Fruit fly (Drosophila melanogaster) whole organism, embryonic: ENCODE measurements around the gene Sqor.

Experiments
- Ada2b ChIP-seq: fragments of 200-800 bp; sonication (Bioruptor generic); IDR thresholded peaks from 2 replicates; pipeline ENCODE4 v1.3.6; 2022; ENCODE audit warnings: missing biosample characterization, missing genetic modification characterization
- Asciz ChIP-seq: fragments of 200-800 bp; sonication (Bioruptor generic); optimal IDR thresholded peaks from 2 replicates; lab custom pipeline; 2017; ENCODE audit warnings: missing biosample characterization, mild to moderate bottlenecking, missing genetic modification characterization, missing genetic modification reagents
- Atf-2 ChIP-seq: fragments of 200-800 bp; sonication (Bioruptor generic); optimal IDR thresholded peaks from 2 replicates; lab custom pipeline; 2016; ENCODE audit warnings: missing biosample characterization, missing genetic modification characterization
- CG10267 ChIP-seq: fragments of 200-800 bp; sonication (Bioruptor generic); optimal IDR thresholded peaks from 2 replicates; lab custom pipeline; 2018; ENCODE audit warnings: missing biosample characterization, mild to moderate bottlenecking, missing genetic modification characterization, moderate library complexity
- CG11560 ChIP-seq: fragments of 200-800 bp; sonication (Bioruptor generic); IDR thresholded peaks from 3 replicates; pipeline ENCODE4 v1.3.6; 2022; ENCODE audit warnings: missing biosample characterization, missing genetic modification characterization
- CG15073 ChIP-seq: fragments of 200-800 bp; sonication (Bioruptor generic); optimal IDR thresholded peaks from 2 replicates; lab custom pipeline; 2016; ENCODE audit warnings: missing biosample characterization, missing genetic modification characterization
- CG15696 ChIP-seq: fragments of 200-800 bp; sonication (Bioruptor generic); optimal IDR thresholded peaks from 2 replicates; lab custom pipeline; 2019; ENCODE audit warnings: missing biosample characterization, mild to moderate bottlenecking, missing genetic modification characterization, moderate library complexity
- CG17186 ChIP-seq: fragments of 200-800 bp; sonication (Bioruptor generic); optimal IDR thresholded peaks from 3 replicates; lab custom pipeline; 2017; ENCODE audit warnings: missing biosample characterization, missing genetic modification reagents, missing genetic modification characterization
- CG17328 ChIP-seq: fragments of 200-800 bp; sonication (Bioruptor generic); IDR thresholded peaks from 2 replicates; pipeline ENCODE4 v1.3.6; 2022; ENCODE audit warnings: missing biosample characterization, missing genetic modification characterization
- CG17612 ChIP-seq: fragments of 200-800 bp; sonication (Bioruptor generic); IDR thresholded peaks from 2 replicates; pipeline ENCODE4 v1.3.6; 2022; ENCODE audit warnings: missing biosample characterization, missing genetic modification characterization
- CG18011 ChIP-seq: fragments of 200-800 bp; sonication (Bioruptor generic); optimal IDR thresholded peaks from 2 replicates; lab custom pipeline; 2017; ENCODE audit warnings: missing biosample characterization, missing genetic modification characterization, mild to moderate bottlenecking, moderate library complexity, missing genotype
- CG2678 ChIP-seq: fragments of 200-800 bp; sonication (Bioruptor generic); optimal IDR thresholded peaks from 3 replicates; lab custom pipeline; 2019; ENCODE audit warnings: missing biosample characterization, mild to moderate bottlenecking, missing genetic modification characterization, moderate library complexity
- CG2875 ChIP-seq: fragments of 200-800 bp; sonication (Bioruptor generic); optimal IDR thresholded peaks from 2 replicates; lab custom pipeline; 2017; ENCODE audit warnings: missing biosample characterization, mild to moderate bottlenecking, missing genetic modification characterization, missing genetic modification reagents
- CG30403 ChIP-seq: fragments of 200-800 bp; sonication (Bioruptor generic); optimal IDR thresholded peaks from 3 replicates; lab custom pipeline; 2016; ENCODE audit warnings: missing biosample characterization, missing genetic modification characterization
- CG33213 ChIP-seq: fragments of 200-800 bp; sonication (Bioruptor generic); optimal IDR thresholded peaks from 3 replicates; lab custom pipeline; 2016; ENCODE audit warnings: missing biosample characterization, missing genetic modification characterization
- CG6272 ChIP-seq: fragments of 200-800 bp; sonication (Bioruptor generic); IDR thresholded peaks from 2 replicates; pipeline ENCODE4 v1.3.6; 2022; ENCODE audit warnings: missing biosample characterization, missing genetic modification characterization
- CG6765 ChIP-seq: fragments of 200-800 bp; sonication (Bioruptor generic); optimal IDR thresholded peaks from 3 replicates; lab custom pipeline; 2017; ENCODE audit warnings: missing biosample characterization, mild to moderate bottlenecking, missing genetic modification characterization
- CG9797 ChIP-seq: fragments of 200-800 bp; sonication (Bioruptor generic); optimal IDR thresholded peaks from 3 replicates; lab custom pipeline; 2018; ENCODE audit warnings: missing biosample characterization, mild to moderate bottlenecking, missing genetic modification characterization
- Chrac-16 ChIP-seq: fragments of 200-800 bp; sonication (Bioruptor generic); optimal IDR thresholded peaks from 3 replicates; lab custom pipeline; 2016; ENCODE audit warnings: missing biosample characterization, missing genetic modification characterization
- CkIIα-i1 ChIP-seq: fragments of 200-800 bp; sonication (Bioruptor generic); IDR thresholded peaks from 2 replicates; pipeline ENCODE4 v1.3.6; 2022; ENCODE audit warnings: missing biosample characterization, missing genetic modification characterization
- Dad ChIP-seq: fragments of 200-800 bp; sonication (Bioruptor generic); optimal IDR thresholded peaks from 3 replicates; lab custom pipeline; 2016; ENCODE audit warnings: missing biosample characterization, missing genetic modification characterization
- Ets65A ChIP-seq: fragments of 200-800 bp; sonication (Bioruptor generic); peaks from one replicate; lab custom pipeline; 2016; ENCODE audit warnings: missing biosample characterization, missing genetic modification characterization
- Gug ChIP-seq: fragments of 200-800 bp; sonication (Bioruptor generic); IDR thresholded peaks from 4 replicates; pipeline ENCODE4 v1.3.6; 2022; ENCODE audit warnings: missing biosample characterization, missing genetic modification characterization
- HHEX ChIP-seq: fragments of 200-800 bp; sonication (Bioruptor generic); optimal IDR thresholded peaks from 3 replicates; lab custom pipeline; 2017; ENCODE audit warnings: missing biosample characterization, mild to moderate bottlenecking, missing genetic modification characterization, missing genetic modification reagents
- Hmx ChIP-seq: fragments of 200-800 bp; sonication (Bioruptor generic); optimal IDR thresholded peaks from 2 replicates; lab custom pipeline; 2016; ENCODE audit warnings: missing biosample characterization, missing genetic modification characterization
- Hr3 ChIP-seq: fragments of 200-800 bp; sonication (Bioruptor generic); optimal IDR thresholded peaks from 3 replicates; lab custom pipeline; 2016; ENCODE audit warnings: missing biosample characterization, missing genetic modification characterization
- Hsf ChIP-seq: fragments of 200-800 bp; sonication (Bioruptor generic); optimal IDR thresholded peaks from 3 replicates; lab custom pipeline; 2016; ENCODE audit warnings: missing biosample characterization, missing genetic modification characterization
- MESR4 ChIP-seq: fragments of 200-800 bp; sonication (Bioruptor generic); optimal IDR thresholded peaks from 2 replicates; lab custom pipeline; 2018; ENCODE audit warnings: missing biosample characterization, mild to moderate bottlenecking, missing genetic modification characterization, moderate library complexity
- Myb ChIP-seq: fragments of 200-800 bp; sonication (Bioruptor generic); optimal IDR thresholded peaks from 2 replicates; lab custom pipeline; 2016; ENCODE audit warnings: missing biosample characterization, missing genetic modification characterization
- Nf-YB ChIP-seq: fragments of 200-800 bp; sonication (Bioruptor generic); optimal IDR thresholded peaks from 3 replicates; lab custom pipeline; 2019; ENCODE audit warnings: missing biosample characterization, mild to moderate bottlenecking, missing genetic modification characterization, moderate library complexity
- PHDP ChIP-seq: fragments of 200-800 bp; sonication (Bioruptor generic); optimal IDR thresholded peaks from 3 replicates; lab custom pipeline; 2018; ENCODE audit warnings: missing biosample characterization, mild to moderate bottlenecking, missing genetic modification characterization, moderate library complexity
- Scr ChIP-seq: fragments of 200-800 bp; sonication (Bioruptor generic); IDR thresholded peaks from 2 replicates; pipeline ENCODE4 v1.3.6; 2022; ENCODE audit warnings: missing biosample characterization, missing genetic modification characterization; ENCODE audit not compliant: partially characterized antibody
- TFAM ChIP-seq: fragments of 200-800 bp; sonication (Bioruptor generic); optimal IDR thresholded peaks from 2 replicates; lab custom pipeline; 2017; ENCODE audit warnings: missing biosample characterization, missing genetic modification characterization, inconsistent platforms
- ac ChIP-seq: fragments of 200-800 bp; sonication (Bioruptor generic); optimal IDR thresholded peaks from 3 replicates; lab custom pipeline; 2017; ENCODE audit warnings: missing biosample characterization, mild to moderate bottlenecking, missing genetic modification characterization
- amos ChIP-seq: fragments of 200-800 bp; sonication (Bioruptor generic); IDR thresholded peaks from 2 replicates; pipeline ENCODE4 v1.3.6; 2022; ENCODE audit warnings: missing biosample characterization, missing genetic modification characterization; ENCODE audit not compliant: partially characterized antibody
- caup ChIP-seq: fragments of 200-800 bp; sonication (Bioruptor generic); optimal IDR thresholded peaks from 3 replicates; lab custom pipeline; 2017; ENCODE audit warnings: missing biosample characterization, mild to moderate bottlenecking, missing genetic modification characterization, moderate library complexity; ENCODE audit not compliant: severe bottlenecking
- cg ChIP-seq: fragments of 200-800 bp; sonication (Bioruptor generic); optimal IDR thresholded peaks from 3 replicates; lab custom pipeline; 2019; ENCODE audit warnings: missing biosample characterization, mild to moderate bottlenecking, missing genetic modification characterization, moderate library complexity
- chinmo ChIP-seq: fragments of 200-800 bp; sonication (Bioruptor generic); IDR thresholded peaks from 4 replicates; pipeline ENCODE4 v1.3.6; 2022; ENCODE audit warnings: missing biosample characterization, missing genetic modification characterization; ENCODE audit not compliant: partially characterized antibody
- danr ChIP-seq: fragments of 200-800 bp; sonication (Bioruptor generic); IDR thresholded peaks from 2 replicates; pipeline ENCODE4 v1.3.6; 2022; ENCODE audit warnings: missing biosample characterization, missing genetic modification characterization
- ems ChIP-seq: fragments of 200-800 bp; sonication (Bioruptor generic); optimal IDR thresholded peaks from 3 replicates; lab custom pipeline; 2016; ENCODE audit warnings: missing biosample characterization, missing genetic modification characterization
- gro ChIP-seq: fragments of 200-800 bp; sonication (Bioruptor generic); optimal IDR thresholded peaks from 2 replicates; lab custom pipeline; 2016; ENCODE audit warnings: missing biosample characterization, missing genetic modification characterization
- mld ChIP-seq: fragments of 200-800 bp; sonication (Bioruptor generic); IDR thresholded peaks from 3 replicates; pipeline ENCODE4 v1.3.6; 2022; ENCODE audit warnings: missing biosample characterization, missing genetic modification characterization; ENCODE audit not compliant: partially characterized antibody
- nerfin-2 ChIP-seq: fragments of 200-800 bp; sonication (Bioruptor generic); IDR thresholded peaks from 2 replicates; pipeline ENCODE4 v1.3.6; 2022; ENCODE audit warnings: missing biosample characterization, missing genetic modification characterization; ENCODE audit not compliant: partially characterized antibody
- org-1 ChIP-seq: fragments of 200-800 bp; sonication (Bioruptor generic); optimal IDR thresholded peaks from 2 replicates; lab custom pipeline; 2017; ENCODE audit warnings: missing biosample characterization, missing genetic modification characterization
- ranshi ChIP-seq: fragments of 200-800 bp; sonication (Bioruptor generic); IDR thresholded peaks from 2 replicates; pipeline ENCODE4 v1.3.6; 2022; ENCODE audit warnings: missing biosample characterization, missing genetic modification characterization
- ro ChIP-seq: fragments of 200-800 bp; sonication (Bioruptor generic); IDR thresholded peaks from 2 replicates; pipeline ENCODE4 v1.3.6; 2022; ENCODE audit warnings: missing biosample characterization, missing genetic modification characterization
- schlank ChIP-seq: fragments of 200-800 bp; sonication (Bioruptor generic); optimal IDR thresholded peaks from 2 replicates; lab custom pipeline; 2018; ENCODE audit warnings: missing biosample characterization, mild to moderate bottlenecking, missing genetic modification characterization
- sisA ChIP-seq: fragments of 200-800 bp; sonication (Bioruptor generic); IDR thresholded peaks from 2 replicates; pipeline ENCODE4 v1.3.6; 2022; ENCODE audit warnings: missing biosample characterization, missing genetic modification characterization
- toy ChIP-seq: fragments of 200-800 bp; sonication (Bioruptor generic); IDR thresholded peaks from 2 replicates; pipeline ENCODE4 v1.3.6; 2022; ENCODE audit warnings: missing biosample characterization, missing genetic modification characterization
- vvl ChIP-seq: fragments of 200-800 bp; sonication (Bioruptor generic); IDR thresholded peaks from 2 replicates; pipeline ENCODE4 v1.3.6; 2022; ENCODE audit warnings: missing biosample characterization, missing genetic modification characterization
- zen2 ChIP-seq: fragments of 200-800 bp; sonication (Bioruptor generic); IDR thresholded peaks from 3 replicates; pipeline ENCODE4 v1.3.6; 2022; ENCODE audit warnings: missing biosample characterization, missing genetic modification characterization; ENCODE audit not compliant: partially characterized antibody

The Sqor gene

dm6 chr3L:4282627-4283026, 42.7 kb downstream of the Sqor start, which contains the start of gene CG11583 (continued):
- peak; percentile 83 for TF ChIP-seq MESR4 (GFP tag; lab: Kevin White, UChicago)
- no peak for TF ChIP-seq Ada2b (GFP tag; lab: Robert Waterston, UW)
- peak; percentile 32 for TF ChIP-seq CG30403
- TF ChIP-seq ems (GFP tag; lab: Kevin White, UChicago): peak; percentile 50
- peak; percentile 39 for TF ChIP-seq CG33213
- no peak for TF ChIP-seq CG6272 (GFP tag; lab: Robert Waterston, UW)
- TF ChIP-seq cg (GFP tag; lab: Kevin White, UChicago): no peak
- TF ChIP-seq Scr: peak; percentile 40; the same call in 1 of the 2 replicates
- no peak for TF ChIP-seq ro (GFP tag; lab: Robert Waterston, UW)
- no peak for TF ChIP-seq Atf-2 (GFP tag; lab: Kevin White, UChicago)
- peak; percentile 35 for TF ChIP-seq Dad (GFP tag; lab: Kevin White, UChicago)
- no peak for TF ChIP-seq ac (GFP tag; lab: Kevin White, UChicago)
- TF ChIP-seq Hsf (GFP tag; lab: Kevin White, UChicago): peak; percentile 18
- TF ChIP-seq CG9797: peak; percentile 36
- peak; percentile 34; the same call in 1 of the 2 replicates for TF ChIP-seq vvl
- no peak for TF ChIP-seq CG17612
- peak; percentile 62 for TF ChIP-seq CG17186
- no peak for TF ChIP-seq org-1 (GFP tag; lab: Kevin White, UChicago)
- TF ChIP-seq Hr3 (GFP tag; lab: Kevin White, UChicago): no peak
- TF ChIP-seq CG15696 (tag; lab: Kevin White, UChicago): no peak
- no peak for TF ChIP-seq PHDP (tag; lab: Kevin White, UChicago)
- TF ChIP-seq CG15073: no peak
- no peak for TF ChIP-seq CkIIα-i1 (GFP tag; lab: Robert Waterston, UW)
- peak; percentile 18 for TF ChIP-seq HHEX
- TF ChIP-seq zen2 (GFP tag; lab: Robert Waterston, UW): no peak
- no peak for TF ChIP-seq toy
- no peak for TF ChIP-seq schlank (tag; lab: Kevin White, UChicago)
- TF ChIP-seq sisA (GFP tag; lab: Robert Waterston, UW): no peak
- TF ChIP-seq CG2875 (GFP tag; lab: Kevin White, UChicago): no peak
- TF ChIP-seq Myb (GFP tag; lab: Kevin White, UChicago): peak; percentile 92
- no peak for TF ChIP-seq Hmx (GFP tag; lab: Kevin White, UChicago)
- no peak for TF ChIP-seq CG6765 (GFP tag; lab: Kevin White, UChicago)
- TF ChIP-seq nerfin-2 (GFP tag; lab: Robert Waterston, UW): no peak
- TF ChIP-seq mld (GFP tag; lab: Robert Waterston, UW): no peak
- 0 out of 4 replicates have a peak, but pooled peaks have one; percentile 30 for TF ChIP-seq Gug
- no peak for TF ChIP-seq ranshi (GFP tag; lab: Robert Waterston, UW)
- no peak for TF ChIP-seq caup (GFP tag; lab: Kevin White, UChicago)
- TF ChIP-seq CG11560 (tag; lab: Robert Waterston, UW): no peak
- TF ChIP-seq Ets65A (GFP tag; lab: Kevin White, UChicago): peak; percentile 70
- TF ChIP-seq chinmo: no peak
- no peak for TF ChIP-seq CG18011 (GFP tag; lab: Kevin White, UChicago)
- TF ChIP-seq Chrac-16 (GFP tag; lab: Kevin White, UChicago): peak; percentile 28
- peak; percentile 96 for TF ChIP-seq CG10267
- no peak for TF ChIP-seq CG2678
- no peak for TF ChIP-seq Asciz (GFP tag; lab: Kevin White, UChicago)
- no peak for TF ChIP-seq Nf-YB (GFP tag; lab: Kevin White, UChicago)
- TF ChIP-seq amos (GFP tag; lab: Robert Waterston, UW): peak; percentile 14; the same call in 1 of the 2 replicates
- TF ChIP-seq CG17328: no peak
- TF ChIP-seq danr (GFP tag; lab: Robert Waterston, UW): no peak
- TF ChIP-seq TFAM (GFP tag; lab: Kevin White, UChicago): no peak
- TF ChIP-seq gro: peak; percentile 73
